Worm (Caenorhabditis elegans): Measurements from ENCODE around the gene F14F8.9.
A peak's percentile ranks its signal among the peaks of the same experiment; 100 is the strongest.

Gene F14F8.9

DNA sequence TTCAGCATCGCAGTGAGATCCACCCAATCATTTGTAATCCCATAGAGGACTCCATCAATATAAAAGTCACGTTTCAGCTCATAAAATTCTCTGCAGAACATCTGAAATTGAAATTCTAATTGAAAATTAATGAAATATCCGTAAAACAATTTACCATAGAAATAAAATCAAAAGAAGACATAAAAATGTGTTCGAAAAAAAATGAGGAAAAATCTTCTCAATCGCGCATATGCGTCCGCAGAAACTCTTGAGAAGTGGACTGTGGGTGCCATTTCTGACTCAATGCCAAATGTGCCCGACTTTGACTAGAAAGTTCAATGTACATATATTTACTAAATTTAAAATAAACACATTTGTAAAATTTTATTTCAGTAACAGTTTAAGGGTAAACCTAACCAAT is at the start of gene F14F8.9:
Gene F14F8.9, minus strand, starts transcription at position 101 of the 400 bp plus-strand sequence.
- TF ChIP-seq cnd-1 (tag; optimal IDR thresholded peaks at IDR 0.05) (no peak), nhr-2 (tag; optimal IDR thresholded peaks at IDR 0.05) (no peak), bed-3 (GFP tag; optimal IDR thresholded peaks at IDR 0.05) (no peak), ceh-83 (GFP tag; optimal IDR thresholded peaks at IDR 0.05) (no peak), ham-2 (GFP tag; optimal IDR thresholded peaks at IDR 0.05) (no peak), ceh-43 (GFP tag; optimal IDR thresholded peaks at IDR 0.05) (no peak), drap-1 (GFP tag; optimal IDR thresholded peaks at IDR 0.05) (no peak), mep-1 (tag; optimal IDR thresholded peaks at IDR 0.05) (no peak), hlh-1 (tag; optimal IDR thresholded peaks at IDR 0.05) (no peak), elt-1 (tag; optimal IDR thresholded peaks at IDR 0.05; ENCODE audit: borderline replicate concordance, insufficient read depth) (no peak), ztf-11 (tag; optimal IDR thresholded peaks at IDR 0.05) (no peak), lin-32 (GFP tag; optimal IDR thresholded peaks at IDR 0.05) (no peak)

DNA sequence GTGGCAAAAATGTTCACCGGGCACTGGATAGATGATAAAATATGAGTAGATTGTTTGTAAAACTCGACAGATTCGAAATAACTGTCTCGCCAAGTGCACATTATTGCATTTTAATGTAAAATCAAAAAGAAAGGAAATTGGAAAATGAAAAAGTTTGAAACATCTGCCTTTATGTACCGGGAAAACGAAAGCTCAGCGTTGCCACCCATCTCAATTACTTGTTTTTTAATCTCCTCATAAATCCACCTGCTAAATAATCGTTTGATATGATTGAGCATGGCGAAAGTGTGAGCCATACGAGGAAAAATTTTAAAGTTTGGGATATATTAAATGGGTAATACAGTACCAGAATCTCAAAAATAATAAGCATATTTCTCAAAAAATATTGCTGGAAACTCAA is 48.2 kb upstream of the F14F8.9 start, which contains the start of gene srh-137:
Gene srh-137, minus strand, starts transcription at position 101 of the 400 bp plus-strand sequence.
- no peak for TF ChIP-seq nhr-76 (tag; optimal IDR thresholded peaks at IDR 0.05)
- TF ChIP-seq mab-5 (tag; optimal IDR thresholded peaks at IDR 0.05), result no peak
- no peak for TF ChIP-seq zip-8 (tag; optimal IDR thresholded peaks at IDR 0.05)
- no peak for TF ChIP-seq elt-3 (tag; optimal IDR thresholded peaks at IDR 0.05)
- no peak for TF ChIP-seq drap-1 (GFP tag; optimal IDR thresholded peaks at IDR 0.05)
- TF ChIP-seq sptf-1 (tag; optimal IDR thresholded peaks at IDR 0.05), result no peak
- TF ChIP-seq ztf-11 (tag; optimal IDR thresholded peaks at IDR 0.05), result no peak
- no peak for TF ChIP-seq ceh-43 (GFP tag; optimal IDR thresholded peaks at IDR 0.05)
- TF ChIP-seq mls-2 (tag; optimal IDR thresholded peaks at IDR 0.05), result no peak
- TF ChIP-seq mep-1 (tag; optimal IDR thresholded peaks at IDR 0.05), result no peak
- no peak for TF ChIP-seq unc-39 (tag; optimal IDR thresholded peaks at IDR 0.05)
- no peak for TF ChIP-seq ceh-39 (tag; optimal IDR thresholded peaks at IDR 0.05)
- no peak for TF ChIP-seq ces-1 (GFP tag; optimal IDR thresholded peaks at IDR 0.05)
- TF ChIP-seq tbx-8 (GFP tag; optimal IDR thresholded peaks at IDR 0.05), result no peak
- no peak for TF ChIP-seq snpc-4 (tag; optimal IDR thresholded peaks at IDR 0.05)
- TF ChIP-seq lin-32 (GFP tag; optimal IDR thresholded peaks at IDR 0.05), result no peak
- TF ChIP-seq cnd-1 (tag; optimal IDR thresholded peaks at IDR 0.05), result no peak
- no peak for TF ChIP-seq M03D4.4 (tag; optimal IDR thresholded peaks at IDR 0.05)
- no peak for TF ChIP-seq nhr-28 (tag; optimal IDR thresholded peaks at IDR 0.05)
- no peak for TF ChIP-seq bed-3 (GFP tag; optimal IDR thresholded peaks at IDR 0.05)

DNA sequence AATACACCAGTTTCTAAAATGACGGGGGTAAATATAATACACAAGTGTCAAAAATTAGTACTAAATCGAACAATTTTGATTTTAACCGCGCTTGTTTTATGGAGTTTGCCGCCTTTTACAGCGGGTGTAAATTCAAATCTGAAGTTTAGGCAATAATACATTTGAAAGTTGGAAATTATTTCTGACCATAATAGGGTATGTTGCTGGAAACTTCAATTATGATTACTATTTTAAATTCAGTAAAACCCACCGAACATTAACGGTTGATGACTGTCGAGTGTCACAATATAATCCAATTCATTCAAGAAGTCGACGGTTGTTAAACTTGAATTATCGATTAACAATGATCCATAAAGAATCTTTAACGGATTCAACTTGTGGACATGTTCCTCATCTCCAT is 45.4 kb upstream of the F14F8.9 start:
- TF ChIP-seq ham-2 (GFP tag; optimal IDR thresholded peaks at IDR 0.05), result no peak
- no peak for TF ChIP-seq ceh-43 (GFP tag; optimal IDR thresholded peaks at IDR 0.05)
- TF ChIP-seq nhr-2 (tag; optimal IDR thresholded peaks at IDR 0.05), result no peak

DNA sequence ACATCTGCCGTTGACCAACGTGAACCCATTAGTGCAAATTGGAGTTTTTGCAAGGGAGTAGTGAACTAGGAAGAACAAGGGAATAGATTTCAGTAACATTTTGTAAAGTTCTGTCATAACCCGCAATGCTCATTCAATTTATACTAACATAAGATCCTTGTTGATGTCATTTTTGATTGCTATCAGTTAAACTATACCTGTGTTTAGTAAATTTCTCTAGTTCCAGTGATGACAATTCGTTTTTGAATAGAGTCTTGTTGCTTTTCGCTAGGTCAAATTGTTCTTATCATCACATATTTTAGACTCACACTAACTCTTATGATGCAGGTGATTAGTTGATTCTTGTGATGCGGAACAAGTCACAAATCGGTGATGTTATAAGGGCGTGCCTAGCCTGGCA is 38.2 kb upstream of the F14F8.9 start, which contains the start of gene clec-9:
Gene clec-9, minus strand, starts transcription at position 101 of the 400 bp plus-strand sequence.
- TF ChIP-seq lin-32 (GFP tag; optimal IDR thresholded peaks at IDR 0.05) (no peak), nhr-2 (tag; optimal IDR thresholded peaks at IDR 0.05) (no peak), elt-3 (tag; optimal IDR thresholded peaks at IDR 0.05) (no peak), nhr-76 (tag; optimal IDR thresholded peaks at IDR 0.05) (no peak), ces-1 (GFP tag; optimal IDR thresholded peaks at IDR 0.05) (no peak), drap-1 (GFP tag; optimal IDR thresholded peaks at IDR 0.05) (no peak), unc-120 (tag; optimal IDR thresholded peaks at IDR 0.05; ENCODE audit: poor library complexity, severe bottlenecking) (no peak), M03D4.4 (tag; optimal IDR thresholded peaks at IDR 0.05) (no peak), nhr-12 (tag; optimal IDR thresholded peaks at IDR 0.05) (no peak), nhr-237 (tag; optimal IDR thresholded peaks at IDR 0.05) (no peak), hlh-1 (tag; optimal IDR thresholded peaks at IDR 0.05) (no peak), mep-1 (tag; optimal IDR thresholded peaks at IDR 0.05) (no peak), flh-1 (GFP tag; optimal IDR thresholded peaks at IDR 0.05) (no peak), bed-3 (GFP tag; optimal IDR thresholded peaks at IDR 0.05) (no peak), cnd-1 (tag; optimal IDR thresholded peaks at IDR 0.05) (no peak), ceh-39 (tag; optimal IDR thresholded peaks at IDR 0.05) (no peak), ceh-43 (GFP tag; optimal IDR thresholded peaks at IDR 0.05) (no peak)

DNA sequence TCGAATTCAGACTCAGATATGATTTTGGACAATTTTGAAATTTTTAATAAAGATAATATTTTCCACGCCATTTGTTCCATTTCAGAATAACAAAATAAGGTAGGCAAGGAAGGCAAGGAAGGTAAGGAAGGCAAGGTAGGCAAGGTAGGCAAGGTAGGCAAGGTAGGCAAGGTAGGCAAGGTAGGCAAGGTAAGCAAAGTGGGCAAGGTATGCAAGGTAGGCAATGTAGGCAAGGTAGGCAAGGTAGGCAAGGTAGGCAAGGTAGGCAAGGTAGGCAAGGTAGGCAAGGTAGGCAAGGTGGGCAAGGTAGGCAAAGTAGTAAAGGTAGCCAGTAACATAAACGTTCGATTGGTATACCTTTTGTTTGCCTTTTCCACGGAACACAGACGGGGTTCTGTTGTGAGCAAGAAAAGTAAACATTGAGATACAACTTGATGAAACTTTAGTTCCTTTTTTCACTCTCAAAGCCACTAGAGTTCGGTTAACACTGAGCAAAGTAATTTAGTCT is 31.4 kb upstream of the F14F8.9 start, which contains the start of gene Y70C5C.1:
Gene Y70C5C.1, plus strand, starts transcription at position 458 of the 508 bp plus-strand sequence.
- TF ChIP-seq lin-13 (tag; optimal IDR thresholded peaks at IDR 0.05) (no peak), sem-2 (GFP tag; optimal IDR thresholded peaks at IDR 0.05) (peak; percentile 1), mls-2 (tag; optimal IDR thresholded peaks at IDR 0.05) (peak; percentile 80), drap-1 (GFP tag; optimal IDR thresholded peaks at IDR 0.05) (peak; percentile 51), unc-39 (tag; optimal IDR thresholded peaks at IDR 0.05) (no peak), lin-32 (GFP tag; optimal IDR thresholded peaks at IDR 0.05) (peak; percentile 16), M03D4.4 (tag; optimal IDR thresholded peaks at IDR 0.05) (peak; percentile 32), nhr-12 (tag; optimal IDR thresholded peaks at IDR 0.05) (no peak), bed-3 (GFP tag; optimal IDR thresholded peaks at IDR 0.05) (peak; percentile 49), ceh-39 (tag; optimal IDR thresholded peaks at IDR 0.05) (no peak), flh-1 (GFP tag; optimal IDR thresholded peaks at IDR 0.05) (peak; percentile 12), sptf-1 (tag; optimal IDR thresholded peaks at IDR 0.05) (peak; percentile 79), ceh-83 (GFP tag; optimal IDR thresholded peaks at IDR 0.05) (peak; percentile 14), mab-5 (tag; optimal IDR thresholded peaks at IDR 0.05) (no peak), cnd-1 (tag; optimal IDR thresholded peaks at IDR 0.05) (peak; percentile 32), nhr-76 (tag; optimal IDR thresholded peaks at IDR 0.05) (no peak), ceh-43 (GFP tag; optimal IDR thresholded peaks at IDR 0.05) (peak; percentile 10)
